Worm (Caenorhabditis elegans) whole organism, late embryonic: ENCODE results near the gene eef-1A.1.

ENCODE experiments used
- ceh-30 ChIP-seq: fragments of 150-350 bp; optimal IDR thresholded peaks from 2 replicates; lab custom pipeline; 2014; ENCODE audit warnings: missing biosample characterization, missing genetic modification characterization
- eyg-1 ChIP-seq: sonication (generic microtip); optimal IDR thresholded peaks from 2 replicates; lab custom pipeline; 2016; ENCODE audit warnings: missing genotype, missing genetic modification characterization, missing compliant biosample characterization
- fax-1 ChIP-seq: sonication (generic microtip); optimal IDR thresholded peaks from 2 replicates; lab custom pipeline; 2016; ENCODE audit warnings: missing genotype, missing genetic modification characterization, missing compliant biosample characterization
- mec-3 ChIP-seq: sonication (generic microtip); optimal IDR thresholded peaks from 2 replicates; lab custom pipeline; 2016; ENCODE audit warnings: borderline replicate concordance, missing genetic modification characterization, missing compliant biosample characterization
- nhr-11 ChIP-seq: fragments of 150-350 bp; optimal IDR thresholded peaks from 2 replicates; lab custom pipeline; 2014; ENCODE audit warnings: missing biosample characterization, missing genetic modification characterization
- pax-1 ChIP-seq: fragments of 150-350 bp; optimal IDR thresholded peaks from 2 replicates; lab custom pipeline; 2014; ENCODE audit warnings: missing biosample characterization, missing genetic modification characterization
- pha-2 ChIP-seq: sonication (generic microtip); optimal IDR thresholded peaks from 2 replicates; lab custom pipeline; 2017; ENCODE audit warnings: mild to moderate bottlenecking, missing genetic modification characterization, missing compliant biosample characterization
- pha-4 ChIP-seq: fragments of 150-350 bp; optimal IDR thresholded peaks from 2 replicates; lab custom pipeline; 2018; ENCODE audit warnings: missing biosample characterization, missing genetic modification reagents, missing genetic modification characterization
- pqm-1 ChIP-seq: sonication (generic microtip); optimal IDR thresholded peaks from 2 replicates; lab custom pipeline; 2016; ENCODE audit warnings: missing genetic modification characterization, missing compliant biosample characterization
- rnt-1 ChIP-seq: sonication (generic microtip); optimal IDR thresholded peaks from 2 replicates; lab custom pipeline; 2016; ENCODE audit warnings: missing genetic modification characterization, missing compliant biosample characterization
- tbx-2 ChIP-seq: sonication (generic microtip); optimal IDR thresholded peaks from 2 replicates; lab custom pipeline; 2016; ENCODE audit warnings: missing genetic modification characterization, missing compliant biosample characterization
- unc-86 ChIP-seq: sonication (generic microtip); optimal IDR thresholded peaks from 2 replicates; lab custom pipeline; 2016; ENCODE audit warnings: missing genetic modification characterization, missing compliant biosample characterization

DNA sequence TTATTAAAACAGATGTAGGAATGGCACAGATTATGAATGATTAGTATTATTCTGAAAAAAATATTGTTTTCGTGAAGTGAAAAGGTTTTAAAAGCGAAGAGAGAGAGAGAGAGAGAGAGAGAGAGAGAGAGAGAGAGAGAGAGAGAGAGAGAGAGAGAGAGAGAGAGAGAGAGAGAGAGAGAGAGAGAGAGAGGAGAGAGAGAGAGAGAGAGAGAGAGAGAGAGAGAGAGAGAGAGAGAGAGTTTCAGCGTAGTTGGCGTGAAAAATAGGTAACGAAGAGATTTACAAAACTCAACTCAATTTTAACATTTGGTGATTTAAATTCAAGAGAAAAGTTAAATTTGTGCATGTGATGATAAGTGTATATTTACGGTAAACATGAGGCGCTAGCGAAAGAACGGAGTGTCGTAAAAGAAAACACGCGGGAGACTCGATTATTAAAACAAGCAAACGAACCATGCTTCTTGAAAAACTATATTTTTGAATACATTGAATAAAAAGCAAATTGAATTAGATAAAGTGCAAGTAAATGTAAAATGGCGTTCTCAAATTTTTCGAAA lies 3.4 kb downstream of the eef-1A.1 start, which contains the start of gene panl-2:
- TF ChIP-seq pha-4 (tag; lab: Kevin White, UChicago) = no peak
- TF ChIP-seq rnt-1 (tag; lab: Kevin White, UChicago) = no peak
- TF ChIP-seq pqm-1 = no peak
- no peak for TF ChIP-seq mec-3 (tag; lab: Kevin White, UChicago)
- no peak for TF ChIP-seq pax-1 (tag; lab: Kevin White, UChicago)
- TF ChIP-seq unc-86 (tag; lab: Kevin White, UChicago) = no peak
- no peak for TF ChIP-seq pha-2 (tag; lab: Kevin White, UChicago)
- TF ChIP-seq tbx-2 = no peak
- TF ChIP-seq eyg-1 = no peak
- no peak for TF ChIP-seq ceh-30 (tag; lab: Kevin White, UChicago)
- TF ChIP-seq nhr-11 = no peak
- no peak for TF ChIP-seq fax-1
